Worm (Caenorhabditis elegans): Measurements from ENCODE around the gene C39B10.7.

- no peak for TF ChIP-seq aha-1 (tag)
- TF ChIP-seq Y48G9A.11 (GFP tag; IDR thresholded peaks at IDR 0.05) = no peak
These were observed 14.3 kb upstream of the C39B10.7 start for ce11 chrX:10462391-10462790.
